Fruit fly (Drosophila melanogaster): ENCODE data around the gene LPCAT.

DNA sequence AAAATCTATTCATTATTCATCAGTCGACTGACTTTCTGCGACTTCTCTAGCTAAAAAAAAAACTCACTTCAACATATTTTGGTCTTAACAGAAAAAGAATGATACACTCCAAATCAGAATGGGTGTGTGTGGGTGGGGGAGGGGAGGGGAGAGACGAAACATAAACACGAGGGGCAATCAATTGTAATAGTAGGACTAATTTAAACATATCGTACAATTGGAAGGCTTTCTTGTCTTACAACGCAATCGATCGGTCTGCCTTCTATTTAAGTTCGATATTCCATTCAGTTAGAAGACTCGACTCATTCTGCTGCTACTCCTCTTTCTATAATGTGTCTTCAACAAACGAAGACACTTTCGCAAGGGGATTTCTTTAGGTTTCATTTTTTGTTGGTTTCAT lies 28.6 kb downstream of the LPCAT start:
- no peak for TF ChIP-seq Snoo (tag; optimal IDR thresholded peaks at IDR 0.05)
- no peak for TF ChIP-seq CG10348 (GFP tag; IDR thresholded peaks at IDR 0.05)
- TF ChIP-seq Ets98B (GFP tag; IDR thresholded peaks at IDR 0.05) = no peak
- TF ChIP-seq CG8301 (tag; optimal IDR thresholded peaks at IDR 0.05) = no peak
- no peak for TF ChIP-seq CG34367 (tag; optimal IDR thresholded peaks at IDR 0.05)
- no peak for TF ChIP-seq CG13204 (GFP tag; optimal IDR thresholded peaks at IDR 0.05)
- no peak for TF ChIP-seq gl (tag; optimal IDR thresholded peaks at IDR 0.05)
- TF ChIP-seq rn (GFP tag; IDR thresholded peaks at IDR 0.05) = no peak
